Worm (Caenorhabditis elegans): Measurements from ENCODE around the gene T03F6.4.

DNA sequence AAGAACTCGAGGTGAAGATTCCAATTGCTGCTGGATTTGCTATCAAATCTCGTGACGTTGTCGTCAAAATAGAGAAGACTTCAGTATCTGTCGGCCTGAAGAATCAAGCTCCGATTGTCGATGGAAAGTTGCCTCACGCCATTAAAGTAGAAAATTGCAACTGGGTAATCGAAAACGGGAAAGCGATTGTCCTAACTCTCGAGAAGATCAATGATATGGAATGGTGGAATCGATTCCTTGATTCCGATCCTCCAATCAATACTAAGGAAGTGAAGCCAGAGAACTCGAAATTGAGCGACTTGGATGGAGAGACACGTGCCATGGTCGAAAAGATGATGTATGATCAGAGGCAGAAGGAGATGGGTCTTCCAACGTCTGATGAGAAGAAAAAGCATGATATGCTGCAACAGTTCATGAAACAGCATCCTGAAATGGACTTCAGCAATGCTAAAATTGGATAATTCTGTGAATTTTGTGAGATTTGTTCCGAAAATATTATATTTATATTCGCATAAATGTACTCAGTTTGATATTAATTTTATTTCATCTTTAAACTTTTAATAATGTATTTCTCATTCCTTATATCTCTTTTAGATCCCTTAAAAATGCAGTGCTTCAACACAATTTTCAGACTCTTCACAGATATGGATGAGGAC is 43.7 kb upstream of the T03F6.4 start, which contains the start of gene dro-1:
- no peak for TF ChIP-seq snpc-4 (GFP tag; optimal IDR thresholded peaks at IDR 0.05)
- no peak for TF ChIP-seq snpc-4 (tag; optimal IDR thresholded peaks at IDR 0.05)
- TF ChIP-seq hmg-20 (GFP tag; IDR thresholded peaks at IDR 0.05) = no peak
- no peak for TF ChIP-seq lin-40 (tag; optimal IDR thresholded peaks at IDR 0.05)
- TF ChIP-seq snpc-3.4 (tag; optimal IDR thresholded peaks at IDR 0.05) = no peak
- TF ChIP-seq madf-8 (GFP tag; conservative IDR thresholded peaks at IDR 0.05) = no peak
- TF ChIP-seq chd-7 (tag; optimal IDR thresholded peaks at IDR 0.05) = no peak
- TF ChIP-seq unc-130 (GFP tag; optimal IDR thresholded peaks at IDR 0.05) = no peak

All from whole organism, young adult.